Worm (Caenorhabditis elegans) whole organism, dauer: ENCODE results near the gene tag-322.

Source experiments
- unc-62 ChIP-seq: sonication (generic microtip); optimal IDR thresholded peaks from 2 replicates; lab custom pipeline; 2017; ENCODE audit warnings: missing biosample characterization, missing genetic modification reagents, missing genetic modification characterization

The tag-322 gene

DNA sequence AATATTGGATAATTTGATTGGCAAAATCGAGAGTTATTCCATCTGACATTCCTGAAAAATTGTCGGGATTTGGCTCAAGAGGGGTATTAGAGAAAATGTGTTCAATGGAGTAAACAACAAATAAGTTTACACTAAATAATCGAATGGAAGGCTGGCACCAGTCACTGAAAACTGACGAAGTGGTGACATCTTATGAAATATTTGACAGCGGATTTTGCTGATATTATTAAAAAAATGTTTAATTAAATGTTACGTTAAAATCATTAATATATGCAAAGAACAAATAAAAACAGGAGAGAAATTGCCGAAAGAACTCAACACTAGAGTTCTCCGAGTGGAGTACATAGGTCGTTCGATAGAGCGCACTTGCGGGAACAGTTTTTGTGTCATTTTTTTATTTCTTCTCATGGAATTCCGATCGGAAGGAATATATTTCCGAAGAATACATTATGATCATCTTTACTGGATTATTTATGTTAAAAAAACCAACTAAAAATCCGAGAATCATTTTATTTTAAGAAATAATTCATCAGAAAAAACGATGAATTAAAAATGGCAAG is at the start of gene tag-322:
Gene tag-322 (minus strand): TSS at position 51 of the 560 bp plus-strand sequence.
- no peak for TF ChIP-seq unc-62 (GFP tag; lab: Kevin White, UChicago)

DNA sequence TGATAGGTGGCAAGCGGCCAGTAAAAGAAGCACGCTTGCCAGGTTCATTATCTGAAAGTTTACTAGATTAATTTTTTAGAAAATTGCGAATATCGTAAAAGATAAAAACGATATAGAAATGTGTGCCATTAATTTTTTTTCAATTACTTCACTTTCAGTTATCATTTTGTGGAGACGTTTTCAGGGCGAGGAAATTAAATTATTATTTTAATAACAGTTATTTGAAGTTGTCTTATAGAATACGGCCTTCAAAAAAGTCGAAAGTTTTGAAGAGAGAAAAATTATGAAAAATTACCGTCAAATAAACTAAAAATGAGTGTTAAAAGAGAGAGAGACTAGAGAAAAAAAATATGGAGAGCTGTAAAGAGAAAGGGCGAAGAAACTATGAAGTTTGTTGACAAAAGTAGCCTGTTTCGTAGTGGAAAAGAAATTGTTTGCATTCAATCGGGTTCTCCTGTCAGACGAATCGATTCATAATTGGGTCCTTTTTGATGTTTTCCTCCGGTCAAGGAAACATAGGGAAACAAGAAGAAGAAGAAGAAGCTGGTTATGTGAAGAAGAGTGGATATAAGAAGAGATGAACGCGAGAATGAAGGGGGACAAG is 49.4 kb upstream of the tag-322 start, which contains the start of gene erp-44.2:
Gene erp-44.2 (minus strand): TSS at position 51 of the 604 bp plus-strand sequence.
- no peak for TF ChIP-seq unc-62 (GFP tag; lab: Kevin White, UChicago)

DNA sequence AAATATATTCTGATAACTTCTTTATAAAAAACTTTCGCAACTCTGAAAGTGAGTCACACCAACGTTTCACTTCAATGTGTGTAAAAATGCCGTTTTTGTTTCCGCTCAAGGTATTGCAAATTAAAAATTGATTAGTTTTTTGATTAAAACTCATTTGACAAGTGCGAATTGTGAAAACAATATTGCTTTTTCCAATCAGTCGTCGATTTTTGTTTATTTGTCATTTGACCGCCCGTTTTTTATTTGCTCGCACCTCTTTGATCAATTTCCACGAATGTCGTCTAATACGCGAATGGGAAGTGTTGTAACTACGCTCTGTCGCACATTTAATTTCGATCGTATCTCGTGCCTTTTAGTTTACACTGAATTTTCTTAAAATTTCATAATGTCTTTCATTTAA is 44.8 kb upstream of the tag-322 start, which contains the start of gene mvb-12:
Gene mvb-12 (plus strand): TSS at position 375 of the 400 bp plus-strand sequence.
- no peak for TF ChIP-seq unc-62 (GFP tag; lab: Kevin White, UChicago)

DNA sequence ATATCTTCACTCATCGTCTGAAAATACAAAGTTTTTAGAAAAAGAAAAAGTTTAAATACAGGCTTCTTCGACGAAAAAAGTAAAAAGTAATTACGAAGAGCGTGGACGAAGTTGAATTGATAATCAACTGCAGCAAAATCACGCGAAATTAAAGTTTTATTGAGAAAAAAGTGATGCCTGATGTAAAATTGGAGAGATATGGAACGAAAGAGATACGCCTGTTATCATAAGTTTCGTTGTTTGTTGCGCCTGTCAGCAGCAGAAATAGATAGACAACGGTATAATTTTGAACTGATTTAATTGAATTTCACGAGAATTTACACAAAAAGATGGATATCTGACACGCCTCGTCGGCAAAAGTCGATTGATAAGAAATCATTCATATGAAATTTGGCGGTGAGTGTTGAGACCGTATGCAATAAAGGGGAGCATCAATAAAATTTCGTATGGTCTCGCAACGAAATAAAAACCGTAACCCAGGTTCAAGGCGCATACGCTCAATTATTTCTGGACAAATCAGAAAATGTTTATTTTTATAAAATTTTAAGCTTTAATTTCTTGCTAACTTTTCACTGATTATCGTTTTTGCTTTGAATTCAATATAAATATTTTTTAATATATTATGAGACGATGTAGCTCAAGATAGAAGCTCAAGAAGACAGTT is 44.1 kb upstream of the tag-322 start, which contains the start of gene C06A6.4:
Gene C06A6.4 (minus strand): TSS at position 24 of the 664 bp plus-strand sequence.
- TF ChIP-seq unc-62 (GFP tag; lab: Kevin White, UChicago) = no peak

DNA sequence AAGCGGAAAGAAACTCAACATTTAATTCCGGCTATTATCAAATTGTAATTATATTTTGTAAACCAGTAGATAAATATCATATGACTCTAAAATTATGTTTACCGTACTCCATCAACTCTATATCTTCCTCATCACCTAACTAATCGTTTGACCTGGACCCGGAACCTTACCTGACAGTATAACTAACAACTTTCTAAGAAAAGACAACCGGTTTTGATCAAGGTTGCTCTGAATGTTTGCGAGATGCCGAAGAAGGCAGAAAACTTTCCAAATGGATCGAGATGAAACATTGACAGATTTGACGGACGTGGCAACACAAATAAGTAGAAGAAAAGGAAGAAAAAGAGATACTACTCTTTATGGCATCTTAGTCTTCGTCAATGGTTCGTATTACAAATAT is 39.3 kb upstream of the tag-322 start:
- no peak for TF ChIP-seq unc-62 (GFP tag; lab: Kevin White, UChicago)

DNA sequence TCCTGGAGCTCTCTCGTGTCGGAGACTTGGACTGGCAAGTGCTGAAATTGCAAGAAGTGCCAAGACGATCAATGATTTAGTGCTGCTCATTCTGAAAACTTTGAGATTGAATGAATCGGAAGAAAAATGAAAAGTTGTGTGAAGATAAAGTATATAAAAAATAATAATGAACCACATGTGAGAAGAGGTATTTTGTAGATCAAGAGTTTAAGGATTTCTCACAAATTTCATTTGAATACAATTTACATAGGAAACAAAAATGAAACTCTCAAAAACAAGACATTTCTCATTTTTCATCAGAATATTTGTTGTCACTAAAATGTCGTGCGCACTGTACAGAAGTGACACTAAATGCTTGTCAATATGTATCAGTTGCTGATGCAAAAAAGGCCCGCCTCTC is 37.2 kb upstream of the tag-322 start, which contains the start of gene T14A8.2:
Gene T14A8.2 (minus strand): TSS at position 101 of the 400 bp plus-strand sequence.
- TF ChIP-seq unc-62 (GFP tag; lab: Kevin White, UChicago) = no peak

DNA sequence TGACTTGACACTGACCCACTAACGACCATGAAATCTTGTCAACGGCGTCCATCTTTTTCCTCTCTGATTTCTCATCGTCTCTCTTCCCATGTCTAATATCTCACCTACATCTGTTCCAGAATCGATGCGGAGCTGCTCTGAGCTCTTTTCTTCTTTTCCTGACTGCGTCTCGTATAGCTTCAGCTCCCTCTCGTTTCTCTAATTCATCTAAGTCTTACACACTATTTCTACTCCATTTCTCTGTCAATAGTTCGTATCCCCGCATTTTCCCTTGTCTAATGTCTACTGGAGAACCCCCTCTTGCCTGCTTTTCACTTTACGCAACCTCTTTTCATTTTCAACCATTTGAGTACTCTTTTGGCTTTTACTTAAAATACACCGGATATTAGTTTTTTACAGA is 32.5 kb upstream of the tag-322 start, which contains the start of gene ric-3:
Gene ric-3 (plus strand): TSS at position 400 of the 400 bp plus-strand sequence.
- no peak for TF ChIP-seq unc-62 (GFP tag; lab: Kevin White, UChicago)

DNA sequence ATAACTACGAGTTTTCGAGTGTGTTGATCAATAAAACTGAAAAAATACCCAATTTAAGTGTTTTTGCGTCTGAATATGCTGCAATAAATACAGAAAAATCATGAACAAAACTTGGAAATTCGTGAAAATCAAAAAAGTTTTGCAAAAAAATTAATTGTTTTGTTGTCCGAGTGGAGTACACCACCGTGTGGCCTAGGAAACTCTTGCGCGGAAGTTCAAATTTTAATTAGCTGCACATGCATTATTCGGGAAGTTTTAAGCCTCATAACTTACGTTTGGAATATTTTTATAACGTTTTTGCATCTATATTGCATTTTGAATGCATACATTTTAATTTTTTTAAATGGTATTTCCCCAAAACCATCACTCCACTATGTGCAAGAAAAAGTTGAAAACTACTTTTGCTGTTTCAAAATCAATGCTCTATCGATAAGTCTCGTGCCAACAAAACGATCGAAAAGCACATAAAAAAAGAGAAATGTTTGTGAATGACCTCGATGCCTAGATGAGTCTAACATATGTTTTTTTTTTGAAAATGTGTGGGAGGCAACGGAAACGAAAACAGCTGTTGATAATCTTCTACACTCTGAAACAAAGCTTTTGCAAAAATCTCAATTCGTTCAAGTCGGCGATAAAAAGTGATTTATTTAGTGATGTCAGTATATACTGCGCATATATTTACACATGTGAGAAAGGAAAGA is 31.2 kb upstream of the tag-322 start:
- no peak for TF ChIP-seq unc-62 (GFP tag; lab: Kevin White, UChicago)

DNA sequence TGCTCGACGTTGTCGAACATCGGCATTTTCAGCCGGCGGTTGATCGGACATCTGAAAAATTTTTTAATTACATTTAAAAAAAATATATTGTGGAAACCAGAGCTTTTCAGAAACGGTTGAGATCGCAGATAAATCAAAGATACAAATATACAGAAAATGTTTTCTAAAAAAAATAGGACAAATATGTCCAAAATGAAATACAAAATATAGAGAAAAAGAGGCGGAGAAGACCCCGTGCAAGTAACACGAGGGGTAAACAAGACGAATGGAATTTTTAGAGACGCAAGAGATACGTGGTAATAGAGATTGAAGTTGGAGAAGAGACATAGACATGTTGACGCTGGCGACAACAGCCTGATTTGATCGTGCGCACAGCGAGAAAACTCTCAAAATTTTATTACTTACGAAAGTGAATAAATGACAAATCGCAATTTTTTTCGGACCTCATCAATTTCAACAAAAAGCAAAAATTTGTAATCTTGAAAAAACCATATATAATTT is 30.4 kb upstream of the tag-322 start, which contains the start of gene cdgs-1:
Gene cdgs-1 (minus strand): TSS at position 51 of the 501 bp plus-strand sequence.
- no peak for TF ChIP-seq unc-62 (GFP tag; lab: Kevin White, UChicago)

DNA sequence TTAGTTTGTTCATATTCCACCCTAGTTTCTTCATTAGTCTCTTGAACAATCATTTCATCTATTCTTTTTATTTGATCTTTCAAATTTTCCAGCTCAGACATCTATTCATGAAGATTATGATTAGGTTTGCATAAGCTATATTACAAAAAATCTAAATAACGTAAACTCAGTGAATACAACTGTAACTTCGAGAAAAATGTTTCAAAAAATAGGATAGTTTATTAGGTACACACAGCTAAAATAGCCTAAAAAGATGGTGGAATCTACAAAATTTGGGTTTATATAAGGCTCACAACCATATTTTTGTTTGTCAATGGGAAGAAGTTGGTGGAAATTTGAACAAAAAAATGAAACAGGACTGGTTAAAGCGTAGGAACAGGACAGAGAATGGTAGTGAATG is 27.4 kb upstream of the tag-322 start, which contains the start of gene zgpa-1:
Gene zgpa-1 (minus strand): TSS at position 101 of the 400 bp plus-strand sequence.
- TF ChIP-seq unc-62 (GFP tag; lab: Kevin White, UChicago) = no peak

DNA sequence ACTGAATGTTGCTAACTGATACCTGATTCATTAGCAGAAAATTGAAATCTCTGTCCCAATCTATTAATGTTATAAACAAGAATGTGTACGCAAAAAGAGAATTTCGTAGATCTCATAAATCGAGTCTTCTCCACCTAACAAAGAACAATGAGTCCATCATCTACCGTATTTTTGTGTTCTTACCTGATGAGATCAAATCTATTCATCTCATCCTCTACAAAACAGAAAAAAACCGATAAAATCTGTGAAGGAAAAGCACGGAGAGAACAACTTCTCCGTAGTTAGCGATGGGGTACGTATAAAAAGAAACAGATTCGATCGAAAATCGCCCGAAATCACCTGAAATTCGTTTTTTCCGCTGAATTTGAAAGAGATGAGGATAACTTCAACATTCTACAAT is 23.2 kb upstream of the tag-322 start, which contains the start of gene C33H5.1:
Gene C33H5.1 (plus strand): TSS at position 330 of the 400 bp plus-strand sequence.
- no peak for TF ChIP-seq unc-62 (GFP tag; lab: Kevin White, UChicago)

DNA sequence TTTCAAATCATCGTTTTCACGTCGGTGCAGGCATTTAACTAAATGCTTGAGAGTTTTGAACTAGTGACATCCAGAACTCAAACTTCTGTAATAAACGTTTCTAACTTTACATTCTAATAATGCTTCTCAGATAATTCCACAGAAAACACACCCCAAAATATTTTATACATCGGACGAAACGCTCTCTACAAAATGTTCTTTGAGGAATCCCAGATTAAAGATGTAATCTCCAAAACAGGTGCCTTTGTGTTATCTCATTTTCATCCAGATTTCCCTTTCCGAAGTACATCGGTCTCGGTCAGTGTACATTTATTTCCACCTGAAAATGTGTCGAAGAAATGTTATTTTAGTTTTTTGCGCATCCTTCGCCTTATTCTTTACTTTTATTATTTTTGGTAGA is 19.4 kb upstream of the tag-322 start, which contains the start of gene C33H5.2:
Gene C33H5.2 (plus strand): TSS at position 301 of the 400 bp plus-strand sequence.
- TF ChIP-seq unc-62 (GFP tag; lab: Kevin White, UChicago) = no peak

DNA sequence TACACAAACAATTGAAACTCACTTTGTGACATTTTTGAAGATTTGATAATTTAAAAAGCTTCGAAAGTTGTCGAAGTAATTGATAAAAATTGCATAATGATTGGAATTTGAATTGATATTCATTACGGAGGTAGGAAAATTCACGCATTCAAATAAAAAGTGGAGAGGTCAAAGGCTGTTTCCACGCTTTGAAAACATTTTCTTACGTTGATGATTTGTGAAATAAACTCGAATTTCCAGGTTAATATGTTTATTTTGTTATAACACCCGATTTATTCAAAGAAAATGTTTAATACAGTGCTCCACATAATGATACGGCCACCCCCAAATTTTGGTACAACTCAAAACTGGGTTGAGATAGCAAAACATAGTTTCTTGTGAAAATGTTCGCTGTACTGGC is 17.9 kb upstream of the tag-322 start, which contains the start of gene C33H5.16:
Gene C33H5.16 (minus strand): TSS at position 101 of the 400 bp plus-strand sequence.
- no peak for TF ChIP-seq unc-62 (GFP tag; lab: Kevin White, UChicago)

DNA sequence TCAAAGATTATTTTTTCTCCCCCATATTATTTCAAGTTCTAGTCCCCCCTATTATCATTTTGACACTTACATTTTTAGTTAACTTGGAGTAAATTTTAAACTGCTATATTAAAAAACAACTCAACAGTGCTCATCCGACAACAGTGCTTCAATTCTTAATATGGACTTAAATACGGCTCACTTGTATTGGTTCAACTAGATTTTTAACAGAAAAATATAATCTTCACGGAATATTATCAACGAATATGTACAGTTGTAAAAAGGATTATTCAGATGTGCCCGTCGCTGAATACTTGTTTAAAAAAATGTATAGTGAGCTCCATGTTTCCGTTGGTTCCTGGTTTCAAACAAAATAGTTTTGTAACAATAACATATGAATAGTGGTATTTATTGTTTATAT is 15.0 kb upstream of the tag-322 start:
- TF ChIP-seq unc-62 (GFP tag; lab: Kevin White, UChicago) = no peak
